Worm (Caenorhabditis elegans): ENCODE measurements around the gene srd-36.

DNA sequence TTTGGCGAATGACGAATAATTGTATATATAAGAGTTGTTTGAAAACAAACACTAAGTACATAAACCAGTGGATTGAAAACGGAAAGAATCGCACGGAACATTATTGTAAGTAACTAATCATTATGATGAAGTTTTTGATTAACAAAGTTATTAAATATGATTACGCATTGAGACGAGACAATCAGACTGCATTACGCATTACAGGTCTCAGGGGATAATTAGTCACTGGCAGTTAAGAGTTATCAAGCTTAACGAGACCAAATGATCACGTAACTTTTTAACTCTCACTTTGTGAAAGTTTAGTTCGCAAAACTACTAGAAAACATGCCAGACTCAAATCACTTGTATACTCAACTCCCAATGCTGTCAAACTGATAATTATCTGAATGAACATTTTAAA lies 8.8 kb upstream of the srd-36 start, which contains the start of gene srd-42:
- TF ChIP-seq elt-3 (tag; optimal IDR thresholded peaks at IDR 0.05) (no peak), nhr-237 (tag; optimal IDR thresholded peaks at IDR 0.05) (no peak), jun-1 (tag; optimal IDR thresholded peaks at IDR 0.05) (no peak), elt-2 (tag; optimal IDR thresholded peaks at IDR 0.05) (no peak), nhr-12 (tag; optimal IDR thresholded peaks at IDR 0.05) (no peak), nhr-11 (tag; optimal IDR thresholded peaks at IDR 0.05) (no peak)
